Fruit fly (Drosophila melanogaster): ENCODE results near the gene CG17328.

The CG17328 gene

DNA sequence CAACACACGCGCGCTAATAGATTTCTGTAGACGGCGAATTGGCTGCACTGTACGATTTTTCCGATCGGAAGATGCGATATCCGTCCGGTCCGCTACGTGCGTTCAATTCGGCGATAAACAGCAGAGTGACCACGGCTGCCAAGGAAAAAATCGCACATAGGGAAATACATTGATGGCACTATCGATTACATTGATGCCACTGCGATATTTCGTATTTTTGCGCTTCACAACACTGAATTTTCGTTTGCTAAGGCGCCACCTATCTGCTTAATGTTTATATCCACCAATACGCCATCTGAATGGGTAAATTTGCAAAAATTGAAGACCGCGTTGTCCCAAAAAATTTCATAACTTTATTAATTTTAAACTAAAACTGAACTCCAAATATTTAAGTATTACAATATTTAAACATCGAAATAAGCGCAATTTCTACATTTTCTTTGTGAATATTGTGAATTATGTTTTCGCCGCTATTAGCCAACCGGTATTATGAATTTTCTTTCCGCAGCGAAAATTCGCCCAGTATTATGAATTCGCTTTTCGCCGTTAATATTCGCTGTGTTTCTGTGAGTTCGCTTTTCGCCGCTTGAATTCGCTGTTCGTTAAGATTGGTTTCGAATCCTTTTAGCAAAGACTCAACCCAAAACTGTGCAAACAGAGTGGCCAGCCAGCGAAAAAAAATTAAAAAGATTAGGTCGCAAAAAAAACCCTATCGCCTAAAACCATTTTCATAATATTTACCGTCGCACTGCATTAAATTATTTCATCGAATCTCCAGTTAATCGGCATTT lies 11.9 kb upstream of the CG17328 start, which contains the start of the genes crp and pkaap (continued):
- TF ChIP-seq CG17359 (tag; optimal IDR thresholded peaks at IDR 0.05): peak; percentile 73
- TF ChIP-seq klu (GFP tag; IDR thresholded peaks at IDR 0.05): no peak
- TF ChIP-seq ac (GFP tag; optimal IDR thresholded peaks at IDR 0.05): peak; percentile 3
- TF ChIP-seq exex (tag; optimal IDR thresholded peaks at IDR 0.05): peak; percentile 13
- TF ChIP-seq CG2199 (GFP tag; IDR thresholded peaks at IDR 0.05): no peak
- TF ChIP-seq CG8290 (GFP tag; optimal IDR thresholded peaks at IDR 0.05): peak; percentile 88
- TF ChIP-seq CG8290 (tag; optimal IDR thresholded peaks at IDR 0.05): peak; percentile 38 to 96
- no peak for TF ChIP-seq Scr (GFP tag; IDR thresholded peaks at IDR 0.05; ENCODE audit: partially characterized antibody)
- TF ChIP-seq CG6765 (GFP tag; optimal IDR thresholded peaks at IDR 0.05): peak; percentile 19
- TF ChIP-seq CG2875 (GFP tag; optimal IDR thresholded peaks at IDR 0.05): peak; percentile 62
- TF ChIP-seq CG4360 (GFP tag; IDR thresholded peaks at IDR 0.05): no peak
- TF ChIP-seq CG6175 (GFP tag; IDR thresholded peaks at IDR 0.05): no peak
- peak; percentile 76 for TF ChIP-seq CG7786 (GFP tag; optimal IDR thresholded peaks at IDR 0.05)
- no peak for TF ChIP-seq GATAe (GFP tag; conservative IDR thresholded peaks at IDR 0.05)
- TF ChIP-seq CG4328 (GFP tag; optimal IDR thresholded peaks at IDR 0.05): peak; percentile 68
- no peak for TF ChIP-seq Mrtf (GFP tag; IDR thresholded peaks at IDR 0.05)
- no peak for TF ChIP-seq CG17612 (GFP tag; IDR thresholded peaks at IDR 0.05)
- TF ChIP-seq CG15479 (GFP tag; optimal IDR thresholded peaks at IDR 0.05): no peak
- peak; percentile 84 for TF ChIP-seq Camta (GFP tag; optimal IDR thresholded peaks at IDR 0.05)
- peak; percentile 41 for TF ChIP-seq wek (GFP tag; optimal IDR thresholded peaks at IDR 0.05)
- peak; percentile 74 for TF ChIP-seq CG7987 (GFP tag; optimal IDR thresholded peaks at IDR 0.05)
- no peak for TF ChIP-seq gem (tag; optimal IDR thresholded peaks at IDR 0.05)
- TF ChIP-seq NK7.1 (GFP tag; optimal IDR thresholded peaks at IDR 0.05): peak; percentile 65
- peak; percentile 89 for TF ChIP-seq dm (GFP tag; optimal IDR thresholded peaks at IDR 0.05)
- no peak for TF ChIP-seq al (GFP tag; IDR thresholded peaks at IDR 0.05)
- TF ChIP-seq Atf3 (GFP tag; optimal IDR thresholded peaks at IDR 0.05): peak; percentile 54
- no peak for TF ChIP-seq ranshi (GFP tag; IDR thresholded peaks at IDR 0.05)
- TF ChIP-seq CG4730 (GFP tag; IDR thresholded peaks at IDR 0.05): no peak
- TF ChIP-seq CG6254 (GFP tag; optimal IDR thresholded peaks at IDR 0.05): peak; percentile 42
- TF ChIP-seq lmd (GFP tag; IDR thresholded peaks at IDR 0.05): no peak
- TF ChIP-seq Drgx (GFP tag; IDR thresholded peaks at IDR 0.05): no peak
- TF ChIP-seq Lpt (GFP tag; optimal IDR thresholded peaks at IDR 0.05): no peak
- TF ChIP-seq CG2120 (GFP tag; optimal IDR thresholded peaks at IDR 0.05): peak; percentile 92
- TF ChIP-seq CG32532 (GFP tag; IDR thresholded peaks at IDR 0.05): no peak
- TF ChIP-seq CG17385 (GFP tag; optimal IDR thresholded peaks at IDR 0.05): peak; percentile 54
- TF ChIP-seq hbn (GFP tag; IDR thresholded peaks at IDR 0.05; ENCODE audit: partially characterized antibody): no peak
- peak; percentile 85 for TF ChIP-seq CG1602 (GFP tag; optimal IDR thresholded peaks at IDR 0.05)
- peak; percentile 87 for TF ChIP-seq jumu (GFP tag; optimal IDR thresholded peaks at IDR 0.05)
- no peak for TF ChIP-seq Hr78 (GFP tag; optimal IDR thresholded peaks at IDR 0.05)
- peak; percentile 58 for TF ChIP-seq tio (GFP tag; optimal IDR thresholded peaks at IDR 0.05)

DNA sequence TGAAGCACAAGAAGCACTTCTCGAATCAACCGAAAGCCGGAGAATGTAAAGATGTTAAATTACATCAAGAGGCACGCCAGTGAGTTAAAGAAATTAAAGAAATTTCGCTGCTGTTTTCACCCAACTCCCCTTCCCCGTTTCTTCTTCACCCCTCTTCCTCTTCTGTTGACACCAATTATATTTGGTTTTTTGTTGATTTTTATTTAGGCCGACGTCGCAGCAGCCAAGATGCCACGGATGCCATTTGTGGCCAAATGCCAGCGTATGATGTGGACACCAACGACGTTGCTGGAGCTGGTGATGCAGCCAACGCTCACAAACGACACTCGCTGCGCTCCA lies 11.4 kb upstream of the CG17328 start:
- TF ChIP-seq CG16779 (GFP tag; IDR thresholded peaks at IDR 0.05) (no peak), gcm (GFP tag; optimal IDR thresholded peaks at IDR 0.05) (no peak), YL-1 (GFP tag; optimal IDR thresholded peaks at IDR 0.05) (peak; percentile 32), NC2β (GFP tag; optimal IDR thresholded peaks at IDR 0.05) (no peak), CG3847 (GFP tag; IDR thresholded peaks at IDR 0.05) (no peak), CG4617 (GFP tag; optimal IDR thresholded peaks at IDR 0.05; ENCODE audit: borderline replicate concordance) (peak; percentile 86), MESR4 (GFP tag; optimal IDR thresholded peaks at IDR 0.05) (peak; percentile 88), CG17385 (GFP tag; optimal IDR thresholded peaks at IDR 0.05) (peak; percentile 71), CG12659 (GFP tag; optimal IDR thresholded peaks at IDR 0.05) (peak; percentile 33), CG17612 (GFP tag; IDR thresholded peaks at IDR 0.05) (no peak), nom (GFP tag; optimal IDR thresholded peaks at IDR 0.05) (no peak), CG30020 (tag; optimal IDR thresholded peaks at IDR 0.05) (no peak), Hr3 (GFP tag; optimal IDR thresholded peaks at IDR 0.05) (no peak), CG30431 (GFP tag; optimal IDR thresholded peaks at IDR 0.05) (no peak)

Measured in whole organism, embryonic.